Fruit fly (Drosophila melanogaster) whole organism, embryonic: ENCODE data around the gene CG2120.
A peak's percentile ranks its signal among the peaks of the same experiment; 100 is the strongest.

Experiments used
- Antp ChIP-seq: fragments of 200-800 bp; sonication (Bioruptor generic); optimal IDR thresholded peaks from 3 replicates; lab custom pipeline; 2016; ENCODE audit warnings: missing biosample characterization, missing genetic modification characterization
- Asciz ChIP-seq: fragments of 200-800 bp; sonication (Bioruptor generic); optimal IDR thresholded peaks from 2 replicates; lab custom pipeline; 2017; ENCODE audit warnings: missing biosample characterization, mild to moderate bottlenecking, missing genetic modification characterization, missing genetic modification reagents
- Atf6 ChIP-seq: fragments of 200-800 bp; sonication (Bioruptor generic); IDR thresholded peaks from 2 replicates; pipeline ENCODE4 v1.3.6; 2022; ENCODE audit warnings: missing biosample characterization, missing genetic modification characterization
- Bgb ChIP-seq: fragments of 200-800 bp; sonication (Bioruptor generic); IDR thresholded peaks from 2 replicates; pipeline ENCODE4 v1.3.6; 2022; ENCODE audit warnings: missing biosample characterization, missing genetic modification characterization; ENCODE audit not compliant: partially characterized antibody
- CG10274 ChIP-seq: fragments of 200-800 bp; sonication (Bioruptor generic); optimal IDR thresholded peaks from 3 replicates; lab custom pipeline; 2017; ENCODE audit warnings: missing biosample characterization, mild to moderate bottlenecking, missing genetic modification characterization
- CG10366 ChIP-seq: fragments of 200-800 bp; sonication (Bioruptor generic); IDR thresholded peaks from 2 replicates; pipeline ENCODE4 v1.3.6; 2022; ENCODE audit warnings: missing biosample characterization, missing genetic modification characterization
- CG10543 ChIP-seq: fragments of 200-800 bp; sonication (Bioruptor generic); optimal IDR thresholded peaks from 3 replicates; lab custom pipeline; 2017; ENCODE audit warnings: missing biosample characterization, mild to moderate bottlenecking, missing genetic modification characterization, moderate library complexity
- CG12071 ChIP-seq: fragments of 200-800 bp; sonication (Bioruptor generic); optimal IDR thresholded peaks from 3 replicates; lab custom pipeline; 2018; ENCODE audit warnings: missing biosample characterization, mild to moderate bottlenecking, missing genetic modification characterization
- CG12299 ChIP-seq: fragments of 200-800 bp; sonication (Bioruptor generic); optimal IDR thresholded peaks from 2 replicates; lab custom pipeline; 2018; ENCODE audit warnings: missing biosample characterization, mild to moderate bottlenecking, missing genetic modification characterization
- CG12659 ChIP-seq: fragments of 200-800 bp; sonication (Bioruptor generic); optimal IDR thresholded peaks from 3 replicates; lab custom pipeline; 2017; ENCODE audit warnings: mild to moderate bottlenecking, missing biosample characterization, missing genetic modification reagents, missing genetic modification characterization
- CG14710 ChIP-seq: fragments of 200-800 bp; sonication (Bioruptor generic); optimal IDR thresholded peaks from 3 replicates; lab custom pipeline; 2019; ENCODE audit warnings: missing biosample characterization, mild to moderate bottlenecking, missing genetic modification characterization, moderate library complexity
- CG15011 ChIP-seq: fragments of 200-800 bp; sonication (Bioruptor generic); optimal IDR thresholded peaks from 3 replicates; lab custom pipeline; 2018; ENCODE audit warnings: missing biosample characterization, mild to moderate bottlenecking, missing genetic modification characterization
- CG15601 ChIP-seq: fragments of 200-800 bp; sonication (Bioruptor generic); optimal IDR thresholded peaks from 3 replicates; lab custom pipeline; 2019; ENCODE audit warnings: missing biosample characterization, mild to moderate bottlenecking, missing genetic modification characterization, moderate library complexity
- CG1647 ChIP-seq: fragments of 200-800 bp; sonication (Bioruptor generic); optimal IDR thresholded peaks from 3 replicates; lab custom pipeline; 2016; ENCODE audit warnings: missing biosample characterization, missing genetic modification characterization
- CG1792 ChIP-seq: fragments of 200-800 bp; sonication (Bioruptor generic); optimal IDR thresholded peaks from 2 replicates; lab custom pipeline; 2016; ENCODE audit warnings: missing biosample characterization, missing genetic modification characterization
- CG18599 ChIP-seq: fragments of 200-800 bp; sonication (Bioruptor generic); optimal IDR thresholded peaks from 3 replicates; lab custom pipeline; 2017; ENCODE audit warnings: missing biosample characterization, missing genetic modification characterization, mild to moderate bottlenecking, moderate library complexity, missing genetic modification reagents
- CG2889 ChIP-seq: fragments of 200-800 bp; sonication (Bioruptor generic); IDR thresholded peaks from 3 replicates; pipeline ENCODE4 v1.3.6; 2022; ENCODE audit warnings: missing biosample characterization, missing genetic modification characterization
- CG30020 ChIP-seq: fragments of 200-800 bp; optimal IDR thresholded peaks from 2 replicates; lab custom pipeline; 2019; ENCODE audit warnings: missing biosample characterization, mild to moderate bottlenecking, missing genetic modification characterization, moderate library complexity
- CG42726 ChIP-seq: fragments of 200-800 bp; sonication (Bioruptor generic); IDR thresholded peaks from 2 replicates; pipeline ENCODE4 v1.3.6; 2022; ENCODE audit warnings: missing biosample characterization, missing genetic modification characterization; ENCODE audit not compliant: partially characterized antibody
- CG4617 ChIP-seq: fragments of 200-800 bp; sonication (Bioruptor generic); optimal IDR thresholded peaks from 3 replicates; lab custom pipeline; 2016; ENCODE audit warnings: missing biosample characterization, missing genetic modification characterization, borderline replicate concordance
- CG4820 ChIP-seq: fragments of 200-800 bp; sonication (Bioruptor generic); optimal IDR thresholded peaks from 3 replicates; lab custom pipeline; 2016; ENCODE audit warnings: missing biosample characterization, missing genetic modification characterization
- Fer2 ChIP-seq: fragments of 200-800 bp; sonication (Bioruptor generic); optimal IDR thresholded peaks from 2 replicates; lab custom pipeline; 2018; ENCODE audit warnings: missing biosample characterization, mild to moderate bottlenecking, missing genetic modification characterization, moderate library complexity
- HLH3B ChIP-seq: fragments of 200-800 bp; sonication (Bioruptor generic); IDR thresholded peaks from 2 replicates; pipeline ENCODE4 v1.3.6; 2022; ENCODE audit warnings: missing biosample characterization, missing genetic modification characterization
- HLH4C ChIP-seq: fragments of 200-800 bp; sonication (Bioruptor generic); IDR thresholded peaks from 3 replicates; pipeline ENCODE4 v1.3.6; 2022; ENCODE audit warnings: missing biosample characterization, missing genetic modification characterization; ENCODE audit not compliant: partially characterized antibody
- Hsf ChIP-seq: fragments of 200-800 bp; sonication (Bioruptor generic); optimal IDR thresholded peaks from 3 replicates; lab custom pipeline; 2016; ENCODE audit warnings: missing biosample characterization, missing genetic modification characterization
- Mad ChIP-seq: fragments of 200-800 bp; sonication (Bioruptor generic); optimal IDR thresholded peaks from 2 replicates; lab custom pipeline; 2016; ENCODE audit warnings: missing biosample characterization, missing genetic modification characterization
- Max ChIP-seq: fragments of 200-800 bp; sonication (Bioruptor generic); optimal IDR thresholded peaks from 2 replicates; lab custom pipeline; 2016; ENCODE audit warnings: missing biosample characterization, mild to moderate bottlenecking, missing genetic modification characterization
- NK7.1 ChIP-seq: fragments of 200-800 bp; sonication (Bioruptor generic); optimal IDR thresholded peaks from 3 replicates; lab custom pipeline; 2016; ENCODE audit warnings: missing biosample characterization, missing genetic modification characterization
- Pdp1 ChIP-seq, 2 experiments: fragments of 200-800 bp; sonication (Bioruptor generic); optimal IDR thresholded peaks; 3 replicates each; lab custom pipeline; 2016; ENCODE audit warnings: missing biosample characterization in 2 of 2, missing genetic modification characterization in 2 of 2, mild to moderate bottlenecking in 1 of 2, moderate library complexity in 1 of 2
- Rfx ChIP-seq: fragments of 200-800 bp; sonication (Bioruptor generic); IDR thresholded peaks from 2 replicates; pipeline ENCODE4 v1.3.6; 2022; ENCODE audit warnings: missing biosample characterization, missing genetic modification characterization
- Sox102F ChIP-seq: fragments of 200-800 bp; sonication (Bioruptor generic); optimal IDR thresholded peaks from 2 replicates; lab custom pipeline; 2018; ENCODE audit warnings: missing biosample characterization, mild to moderate bottlenecking, missing genetic modification characterization, moderate library complexity
- Taf1 ChIP-seq: fragments of 200-800 bp; sonication (Bioruptor generic); IDR thresholded peaks from 2 replicates; pipeline ENCODE4 v1.3.6; 2022; ENCODE audit warnings: missing biosample characterization, missing genetic modification characterization
- Tbp ChIP-seq: fragments of >200 bp; optimal IDR thresholded peaks from 2 replicates; lab custom pipeline; 2018; ENCODE audit warnings: missing biosample characterization, missing genetic modification characterization
- cad ChIP-seq: fragments of >200 bp; optimal IDR thresholded peaks from 2 replicates; lab custom pipeline; 2017; ENCODE audit warnings: missing biosample characterization, missing genetic modification characterization
- cwo ChIP-seq: fragments of 200-800 bp; sonication (Bioruptor generic); optimal IDR thresholded peaks from 3 replicates; lab custom pipeline; 2017; ENCODE audit warnings: missing biosample characterization, missing genetic modification characterization, mild to moderate bottlenecking, moderate library complexity, missing genetic modification reagents
- dysf ChIP-seq: fragments of 200-800 bp; sonication (Bioruptor generic); IDR thresholded peaks from 3 replicates; pipeline ENCODE4 v1.3.6; 2022; ENCODE audit warnings: missing biosample characterization, missing genetic modification characterization
- ftz-f1 ChIP-seq: fragments of 200-800 bp; sonication (Bioruptor generic); optimal IDR thresholded peaks from 2 replicates; lab custom pipeline; 2016; ENCODE audit warnings: missing biosample characterization, missing genetic modification characterization
- gcm2 ChIP-seq: fragments of 200-800 bp; sonication (Bioruptor generic); optimal IDR thresholded peaks from 2 replicates; lab custom pipeline; 2016; ENCODE audit warnings: missing biosample characterization, missing genetic modification characterization
- gfzf ChIP-seq: fragments of 200-800 bp; sonication (Bioruptor generic); optimal IDR thresholded peaks from 2 replicates; lab custom pipeline; 2016; ENCODE audit warnings: missing biosample characterization, mild to moderate bottlenecking, missing genetic modification characterization, moderate library complexity
- grau ChIP-seq: fragments of 200-800 bp; optimal IDR thresholded peaks from 3 replicates; lab custom pipeline; 2019; ENCODE audit warnings: missing biosample characterization, mild to moderate bottlenecking, missing genetic modification characterization, moderate library complexity
- gsb-n ChIP-seq: fragments of 200-800 bp; sonication (Bioruptor generic); optimal IDR thresholded peaks from 3 replicates; lab custom pipeline; 2018; ENCODE audit warnings: missing biosample characterization, mild to moderate bottlenecking, missing genetic modification characterization
- ken ChIP-seq: fragments of 200-800 bp; sonication (Bioruptor generic); IDR thresholded peaks from 3 replicates; pipeline ENCODE4 v1.3.6; 2022; ENCODE audit warnings: missing biosample characterization, missing genetic modification characterization
- klu ChIP-seq: fragments of 200-800 bp; sonication (Bioruptor generic); IDR thresholded peaks from 2 replicates; pipeline ENCODE4 v1.3.6; 2022; ENCODE audit warnings: missing biosample characterization, missing genetic modification characterization
- nau ChIP-seq: fragments of 200-800 bp; sonication (Bioruptor generic); optimal IDR thresholded peaks from 3 replicates; lab custom pipeline; 2017; ENCODE audit warnings: missing biosample characterization, mild to moderate bottlenecking, missing genetic modification characterization, missing genetic modification reagents
- onecut ChIP-seq: fragments of 200-800 bp; sonication (Bioruptor generic); IDR thresholded peaks from 2 replicates; pipeline ENCODE4 v1.3.6; 2022; ENCODE audit warnings: missing biosample characterization, missing genetic modification characterization
- prd ChIP-seq, 3 experiments: fragments of >200 bp in 2 of 3; fragments of 200-800 bp in 1 of 3; sonication (Bioruptor generic) in 1 of 3; optimal IDR thresholded peaks in 2 of 3; IDR thresholded peaks in 1 of 3; 2 replicates in 2 of 3; 3 replicates in 1 of 3; pipeline versions ENCODE4 v1.3.6 to Lab custom; 2017 to 2022; ENCODE audit warnings: missing biosample characterization in 1 of 3, missing genetic modification characterization in 1 of 3
- row ChIP-seq: fragments of 200-800 bp; sonication (Bioruptor generic); IDR thresholded peaks from 3 replicates; pipeline ENCODE4 v1.3.6; 2022; ENCODE audit warnings: missing biosample characterization, missing genetic modification characterization
- sima ChIP-seq: fragments of 200-800 bp; sonication (Bioruptor generic); optimal IDR thresholded peaks from 2 replicates; lab custom pipeline; 2016; ENCODE audit warnings: missing biosample characterization, missing genetic modification characterization
- trh ChIP-seq: fragments of 200-800 bp; sonication (Bioruptor generic); optimal IDR thresholded peaks from 2 replicates; lab custom pipeline; 2016; ENCODE audit warnings: missing biosample characterization, missing genetic modification characterization
- wor ChIP-seq: fragments of 200-800 bp; sonication (Bioruptor generic); IDR thresholded peaks from 2 replicates; pipeline ENCODE4 v1.3.6; 2022; ENCODE audit warnings: missing biosample characterization, missing genetic modification characterization

CG2120 gene

DNA sequence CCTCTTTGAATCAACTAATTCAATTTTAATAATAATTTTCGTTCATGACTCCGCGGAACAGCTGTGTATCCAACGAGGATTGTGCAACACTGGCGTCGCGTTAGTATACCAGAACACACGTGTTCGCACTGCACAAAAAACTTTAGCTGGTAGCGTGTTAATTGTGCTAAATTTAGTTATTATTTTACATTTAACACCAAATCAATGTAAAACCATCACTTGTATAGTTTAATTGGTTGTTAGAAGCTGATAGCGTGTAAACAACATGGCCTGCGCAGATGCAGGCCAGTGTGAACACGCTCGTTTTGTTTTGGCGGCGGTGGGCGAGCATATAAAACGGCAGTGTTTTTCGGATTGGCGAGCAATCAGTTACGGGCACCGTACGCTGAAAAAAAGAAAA is 21.7 kb downstream of the CG2120 start, which contains the start of the genes Traf6 and GIIIspla2 (continued):
- TF ChIP-seq wor: peak; percentile 69; the same call in 1 of the 2 replicates
- TF ChIP-seq Atf6 (GFP tag; lab: Robert Waterston, UW): peak; percentile 73
- TF ChIP-seq ftz-f1 (GFP tag; lab: Kevin White, UChicago): peak; percentile 41
- no peak for TF ChIP-seq cad (GFP tag; lab: Kevin White, UChicago)
- TF ChIP-seq Sox102F (GFP tag; lab: Kevin White, UChicago): no peak
- peak; percentile 88 for TF ChIP-seq CG12659 (GFP tag; lab: Kevin White, UChicago)
- TF ChIP-seq sima (GFP tag; lab: Kevin White, UChicago): no peak
- TF ChIP-seq CG10274 (GFP tag; lab: Kevin White, UChicago): peak; percentile 32
- TF ChIP-seq CG10366 (GFP tag; lab: Robert Waterston, UW): peak; percentile 76
- TF ChIP-seq CG42726: no peak
- peak; percentile 37 for TF ChIP-seq CG15601 (tag; lab: Kevin White, UChicago)
- TF ChIP-seq gfzf (GFP tag; lab: Kevin White, UChicago): peak; percentile 35
- no peak for TF ChIP-seq nau (GFP tag; lab: Kevin White, UChicago)
- TF ChIP-seq HLH4C (GFP tag; lab: Robert Waterston, UW): 0 out of 3 replicates have a peak, but pooled peaks have one; percentile 26
- peak; percentile 10 for TF ChIP-seq Antp
- peak; percentile 80 for TF ChIP-seq grau
- TF ChIP-seq CG2889 (GFP tag; lab: Robert Waterston, UW): 0 out of 3 replicates have a peak, but pooled peaks have one; percentile 42
- TF ChIP-seq dysf (GFP tag; lab: Robert Waterston, UW): peak; percentile 88
- peak; percentile 78 for TF ChIP-seq CG10543
- peak; percentile 57 for TF ChIP-seq CG4617 (GFP tag; lab: Kevin White, UChicago)
- TF ChIP-seq CG1647 (GFP tag; lab: Kevin White, UChicago): peak; percentile 62
- no peak for TF ChIP-seq Asciz (GFP tag; lab: Kevin White, UChicago)
- TF ChIP-seq Pdp1 (GFP tag; optimal IDR thresholded peaks at IDR 0.05; lab: Kevin White, UChicago): peak; percentile 54 to 67
- TF ChIP-seq CG12299 (tag; lab: Kevin White, UChicago): peak; percentile 64
- TF ChIP-seq cwo (GFP tag; lab: Kevin White, UChicago): peak; percentile 50
- TF ChIP-seq Taf1: peak; percentile 56; the same call in 1 of the 2 replicates
- TF ChIP-seq CG4820 (GFP tag; lab: Kevin White, UChicago): peak; percentile 42
- peak; percentile 84 for TF ChIP-seq CG14710 (tag; lab: Kevin White, UChicago)
- TF ChIP-seq CG1792: peak; percentile 70
- no peak for TF ChIP-seq CG15011 (GFP tag; lab: Kevin White, UChicago)
- no peak; the same call in 1 of the 2 replicates for TF ChIP-seq Bgb (GFP tag; lab: Robert Waterston, UW)
- no peak for TF ChIP-seq Tbp
- TF ChIP-seq CG18599 (GFP tag; lab: Kevin White, UChicago): peak; percentile 84
- TF ChIP-seq CG12071: peak; percentile 31
- peak; percentile 93 for TF ChIP-seq row (GFP tag; lab: Robert Waterston, UW)
- TF ChIP-seq gcm2 (GFP tag; lab: Kevin White, UChicago): no peak
- peak; percentile 70 for TF ChIP-seq Hsf (GFP tag; lab: Kevin White, UChicago)
- no peak for TF ChIP-seq trh (GFP tag; lab: Kevin White, UChicago)
- peak; percentile 70 for TF ChIP-seq Mad (GFP tag; lab: Kevin White, UChicago)
- TF ChIP-seq klu (GFP tag; lab: Robert Waterston, UW): peak; percentile 79
- TF ChIP-seq Fer2 (tag; lab: Kevin White, UChicago): peak; percentile 53
- TF ChIP-seq Rfx (GFP tag; lab: Robert Waterston, UW): peak; percentile 87
- TF ChIP-seq HLH3B: peak; percentile 71
- TF ChIP-seq onecut (GFP tag; lab: Robert Waterston, UW): peak; percentile 40; the same call in 1 of the 2 replicates
- no peak for TF ChIP-seq gsb-n (tag; lab: Kevin White, UChicago)
- TF ChIP-seq CG30020: peak; percentile 71
- TF ChIP-seq prd (optimal IDR thresholded peaks at IDR 0.05; lab: Kevin White, UChicago): no peak
- TF ChIP-seq prd (GFP tag; IDR thresholded peaks at IDR 0.05; lab: Robert Waterston, UW): peak; percentile 78
- TF ChIP-seq ken (GFP tag; lab: Robert Waterston, UW): peak; percentile 81
- peak; percentile 67 for TF ChIP-seq Max (GFP tag; lab: Kevin White, UChicago)
- peak; percentile 45 for TF ChIP-seq NK7.1 (GFP tag; lab: Kevin White, UChicago)
